Worm (Caenorhabditis elegans) whole organism, L2 larva: Measurements from ENCODE around the gene F01D5.8.

Experiments
- C34F6.9 ChIP-seq: fragments of 150-350 bp; optimal IDR thresholded peaks from 2 replicates; lab custom pipeline; 2014; ENCODE audit warnings: missing biosample characterization, missing genetic modification characterization
- F13H6.1 ChIP-seq: sonication (generic microtip); optimal IDR thresholded peaks from 2 replicates; lab custom pipeline; 2016; ENCODE audit warnings: missing genetic modification characterization, missing compliant biosample characterization
- R02D3.7 ChIP-seq: fragments of 150-350 bp; optimal IDR thresholded peaks from 2 replicates; lab custom pipeline; 2014; ENCODE audit warnings: missing biosample characterization, missing genetic modification characterization
- Y55F3AM.14 ChIP-seq: fragments of 200-800 bp; sonication (Bioruptor generic); optimal IDR thresholded peaks from 2 replicates; lab custom pipeline; 2018; ENCODE audit warnings: mild to moderate bottlenecking, missing genetic modification characterization, missing compliant biosample characterization
- alr-1 ChIP-seq: fragments of 150-350 bp; optimal IDR thresholded peaks from 2 replicates; lab custom pipeline; 2014; ENCODE audit warnings: missing biosample characterization, missing genetic modification characterization
- aly-2 ChIP-seq: fragments of 150-350 bp; optimal IDR thresholded peaks from 2 replicates; lab custom pipeline; 2014; ENCODE audit warnings: missing biosample characterization, missing genetic modification characterization
- blmp-1 ChIP-seq: sonication (generic microtip); optimal IDR thresholded peaks from 2 replicates; lab custom pipeline; 2017; ENCODE audit warnings: missing genetic modification characterization, mild to moderate bottlenecking, missing compliant biosample characterization, antibody characterized with exemption, moderate library complexity; ENCODE audit not compliant: insufficient read depth
- ceh-16 ChIP-seq: fragments of 150-350 bp; optimal IDR thresholded peaks from 2 replicates; lab custom pipeline; 2014; ENCODE audit warnings: missing biosample characterization, missing genetic modification characterization
- ceh-82 ChIP-seq: fragments of 150-350 bp; optimal IDR thresholded peaks from 2 replicates; lab custom pipeline; 2014; ENCODE audit warnings: missing biosample characterization, missing genetic modification characterization
- crh-2 ChIP-seq: sonication (generic microtip); optimal IDR thresholded peaks from 2 replicates; lab custom pipeline; 2017; ENCODE audit warnings: missing biosample characterization, missing genetic modification characterization
- dmd-4 ChIP-seq: sonication (generic microtip); optimal IDR thresholded peaks from 2 replicates; lab custom pipeline; 2017; ENCODE audit warnings: missing biosample characterization, missing genetic modification characterization
- egl-27 ChIP-seq: sonication (generic microtip); optimal IDR thresholded peaks from 3 replicates; lab custom pipeline; 2017; ENCODE audit warnings: missing biosample characterization, missing genetic modification reagents, missing genetic modification characterization
- elt-1 ChIP-seq: fragments of 150-350 bp; optimal IDR thresholded peaks from 2 replicates; lab custom pipeline; 2014; ENCODE audit warnings: missing biosample characterization, missing genetic modification characterization
- fos-1 ChIP-seq: fragments of 150-350 bp; optimal IDR thresholded peaks from 2 replicates; lab custom pipeline; 2014; ENCODE audit warnings: missing biosample characterization, missing genetic modification characterization
- gmeb-1 ChIP-seq: fragments of 150-350 bp; optimal IDR thresholded peaks from 2 replicates; lab custom pipeline; 2014; ENCODE audit warnings: missing biosample characterization, missing genetic modification characterization
- lin-13 ChIP-seq: fragments of 150-350 bp; optimal IDR thresholded peaks from 2 replicates; lab custom pipeline; 2014; ENCODE audit warnings: missing biosample characterization, missing genetic modification reagents, missing genetic modification characterization
- lin-39 ChIP-seq: fragments of 150-350 bp; optimal IDR thresholded peaks from 2 replicates; lab custom pipeline; 2014; ENCODE audit warnings: missing biosample characterization, missing genetic modification reagents, missing genetic modification characterization
- mab-5 ChIP-seq: fragments of 150-350 bp; optimal IDR thresholded peaks from 2 replicates; lab custom pipeline; 2014; ENCODE audit warnings: missing biosample characterization, missing genetic modification characterization
- mbf-1 ChIP-seq: sonication (generic microtip); optimal IDR thresholded peaks from 2 replicates; lab custom pipeline; 2017; ENCODE audit warnings: missing biosample characterization, missing genetic modification characterization
- mdl-1 ChIP-seq, 2 experiments: fragments of 150-350 bp in 1 of 2; sonication (generic microtip) in 1 of 2; optimal IDR thresholded peaks; 2 replicates each; lab custom pipeline; 2017; ENCODE audit warnings: missing biosample characterization in 2 of 2, missing genetic modification characterization in 2 of 2
- nhr-129 ChIP-seq: fragments of 150-350 bp; optimal IDR thresholded peaks from 2 replicates; lab custom pipeline; 2014; ENCODE audit warnings: missing biosample characterization, missing genetic modification characterization
- nhr-23 ChIP-seq: fragments of 150-350 bp; optimal IDR thresholded peaks from 2 replicates; lab custom pipeline; 2014; ENCODE audit warnings: missing biosample characterization, missing genetic modification reagents, missing genetic modification characterization
- nhr-25 ChIP-seq: fragments of 150-350 bp; sonication (generic microtip); optimal IDR thresholded peaks from 3 replicates; lab custom pipeline; 2014; ENCODE audit warnings: missing biosample characterization, missing genetic modification characterization
- nhr-6 ChIP-seq: fragments of 150-350 bp; optimal IDR thresholded peaks from 2 replicates; lab custom pipeline; 2014; ENCODE audit warnings: missing biosample characterization, missing genetic modification characterization
- nhr-77 ChIP-seq: fragments of 150-350 bp; optimal IDR thresholded peaks from 2 replicates; lab custom pipeline; 2014; ENCODE audit warnings: missing biosample characterization, missing genetic modification characterization
- peb-1 ChIP-seq: fragments of 150-350 bp; optimal IDR thresholded peaks from 2 replicates; lab custom pipeline; 2014; ENCODE audit warnings: missing biosample characterization, missing genetic modification characterization
- sem-4 ChIP-seq: fragments of 150-350 bp; optimal IDR thresholded peaks from 2 replicates; lab custom pipeline; 2014; ENCODE audit warnings: missing biosample characterization, missing genetic modification reagents, missing genetic modification characterization
- sma-3 ChIP-seq: sonication (generic microtip); optimal IDR thresholded peaks from 2 replicates; lab custom pipeline; 2016; ENCODE audit warnings: missing genetic modification reagents, missing genetic modification characterization, missing compliant biosample characterization
- sma-9 ChIP-seq, 2 experiments: fragments of 150-350 bp in 1 of 2; sonication (generic microtip) in 1 of 2; optimal IDR thresholded peaks; 2 replicates each; lab custom pipeline; 2014 to 2016; ENCODE audit warnings: missing genetic modification characterization in 2 of 2, mild to moderate bottlenecking in 1 of 2, missing biosample characterization in 1 of 2, missing compliant biosample characterization in 1 of 2, missing genetic modification reagents in 1 of 2, moderate library complexity in 1 of 2
- snpc-4 ChIP-seq: fragments of 150-350 bp; optimal IDR thresholded peaks from 2 replicates; lab custom pipeline; 2014; ENCODE audit warnings: missing biosample characterization, missing genetic modification characterization
- unc-39 ChIP-seq: fragments of 150-350 bp; optimal IDR thresholded peaks from 2 replicates; lab custom pipeline; 2014; ENCODE audit warnings: missing biosample characterization, missing genetic modification characterization
- unc-62 ChIP-seq: fragments of 150-350 bp; optimal IDR thresholded peaks from 2 replicates; lab custom pipeline; 2014; ENCODE audit warnings: missing biosample characterization, missing genetic modification reagents, missing genetic modification characterization
- ztf-1 ChIP-seq: fragments of 200-800 bp; sonication (Bioruptor generic); conservative IDR thresholded peaks from 2 replicates; pipeline ENCODE4 v1.3.6; 2022; ENCODE audit warnings: missing genetic modification characterization, missing compliant biosample characterization
- ztf-11 ChIP-seq: sonication (generic microtip); optimal IDR thresholded peaks from 2 replicates; lab custom pipeline; 2017; ENCODE audit warnings: missing biosample characterization, missing genetic modification characterization

The F01D5.8 gene

ce11 chrII:14010656-14011376 lies at the start of gene F01D5.8:
Gene F01D5.8 (plus strand): TSS chrII:14010706.
- TF ChIP-seq snpc-4 (tag; lab: Kevin White, UChicago) (peak; percentile 47), alr-1 (tag; lab: Kevin White, UChicago) (no peak), fos-1 (tag; lab: Kevin White, UChicago) (peak; percentile 75)

ce11 chrII:13961567-13961966 lies 48.9 kb upstream of the F01D5.8 start:
- TF ChIP-seq ztf-11 (tag; lab: Kevin White, UChicago): no peak

ce11 chrII:13962319-13962718 lies 48.2 kb upstream of the F01D5.8 start, which contains the start of gene rpi-1:
Gene rpi-1 (minus strand): TSS chrII:13962419.
- TF ChIP-seq nhr-129 (tag; lab: Kevin White, UChicago) (no peak), ceh-82 (tag; lab: Kevin White, UChicago) (no peak), peb-1 (tag; lab: Kevin White, UChicago) (no peak), elt-1 (tag; lab: Kevin White, UChicago) (no peak), mbf-1 (tag; lab: Kevin White, UChicago) (no peak), nhr-23 (tag; lab: Kevin White, UChicago) (no peak), F13H6.1 (tag; lab: Kevin White, UChicago) (no peak), Y55F3AM.14 (no peak), blmp-1 (tag; lab: Kevin White, UChicago) (no peak), unc-39 (tag; lab: Kevin White, UChicago) (no peak), snpc-4 (tag; lab: Kevin White, UChicago) (no peak), lin-13 (GFP tag; lab: Kevin White, UChicago) (no peak), aly-2 (no peak), nhr-25 (no peak), nhr-77 (tag; lab: Kevin White, UChicago) (no peak), egl-27 (tag; lab: Kevin White, UChicago) (no peak), sma-9 (GFP tag; optimal IDR thresholded peaks at IDR 0.05; lab: Kevin White, UChicago) (no peak), sma-9 (tag; optimal IDR thresholded peaks at IDR 0.05; lab: Kevin White, UChicago) (no peak), sem-4 (tag; lab: Kevin White, UChicago) (no peak), unc-62 (no peak)

ce11 chrII:13964325-13964724 lies 46.2 kb upstream of the F01D5.8 start:
- TF ChIP-seq blmp-1 (tag; lab: Kevin White, UChicago) (no peak), mab-5 (tag; lab: Kevin White, UChicago) (no peak), C34F6.9 (no peak), ztf-1 (GFP tag; lab: Robert Waterston, UW) (no peak), nhr-77 (tag; lab: Kevin White, UChicago) (no peak), nhr-23 (tag; lab: Kevin White, UChicago) (no peak), Y55F3AM.14 (no peak), gmeb-1 (no peak), dmd-4 (tag; lab: Kevin White, UChicago) (no peak), ceh-16 (no peak)

- TF ChIP-seq blmp-1 (tag; lab: Kevin White, UChicago) (no peak), ceh-82 (tag; lab: Kevin White, UChicago) (no peak), nhr-6 (tag; lab: Kevin White, UChicago) (no peak), sma-9 (GFP tag; optimal IDR thresholded peaks at IDR 0.05; lab: Kevin White, UChicago) (no peak), sma-9 (tag; optimal IDR thresholded peaks at IDR 0.05; lab: Kevin White, UChicago) (no peak), mab-5 (tag; lab: Kevin White, UChicago) (no peak), lin-39 (tag; lab: Kevin White, UChicago) (no peak), mdl-1 (tag; optimal IDR thresholded peaks at IDR 0.05; lab: Kevin White, UChicago) (no peak), crh-2 (tag; lab: Kevin White, UChicago) (no peak), ztf-1 (GFP tag; lab: Robert Waterston, UW) (no peak), R02D3.7 (tag; lab: Kevin White, UChicago) (no peak), ceh-16 (no peak), sma-3 (GFP tag; lab: Kevin White, UChicago) (no peak)
Observed at ce11 chrII:13966242-13966641, 44.3 kb upstream of the F01D5.8 start, which contains the start of gene W07G1.7. Gene W07G1.7 (minus strand): TSS chrII:13966342.
